Fruit fly (Drosophila melanogaster): ENCODE results near the gene Plap.

- no peak for TF ChIP-seq CG8478 (optimal IDR thresholded peaks at IDR 0.05)
- TF ChIP-seq CTCF (optimal IDR thresholded peaks at IDR 0.05): no peak
Observed at dm6 chr2L:1147656-1148055, 22.5 kb downstream of the Plap start.
